Fruit fly (Drosophila melanogaster): Measurements from ENCODE around the gene CG42762.

DNA sequence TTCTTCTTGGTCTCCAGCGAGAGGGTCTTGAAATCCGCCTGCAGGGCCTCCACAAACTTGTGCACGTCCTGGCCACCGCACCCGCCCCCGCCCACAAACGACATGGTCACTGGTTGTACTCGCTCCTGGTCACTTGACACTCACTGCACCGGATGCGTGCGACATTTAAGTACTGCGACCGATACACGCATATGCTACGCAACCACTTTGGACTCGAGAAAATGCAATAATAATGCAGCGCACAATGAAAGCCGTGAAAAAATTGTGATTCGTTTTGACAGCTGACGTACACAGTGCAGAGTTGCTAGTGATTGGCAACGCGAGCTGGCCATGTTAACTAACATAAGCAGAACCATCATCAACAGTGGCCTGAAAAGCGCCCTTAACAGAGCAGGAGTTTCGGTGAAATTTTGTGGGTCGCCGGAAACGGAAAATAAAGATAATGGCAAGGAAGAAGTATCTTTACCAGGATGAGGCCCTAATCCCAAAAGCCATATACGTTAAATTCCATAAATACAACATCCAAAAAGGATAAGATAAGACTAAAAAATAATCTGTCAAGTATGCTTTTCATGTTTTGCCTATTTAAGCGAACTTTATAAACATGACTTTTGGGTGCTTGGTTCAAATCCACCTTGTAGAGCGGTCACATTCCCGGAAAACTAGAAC is 20.0 kb downstream of the CG42762 start, which contains the start of the genes mon2 and CG8673:
- no peak for TF ChIP-seq CG9817 (tag; optimal IDR thresholded peaks at IDR 0.05)
- TF ChIP-seq CG7839 (tag; optimal IDR thresholded peaks at IDR 0.05), result no peak
- no peak for TF ChIP-seq CG16813 (GFP tag; IDR thresholded peaks at IDR 0.05; ENCODE audit: partially characterized antibody)
- TF ChIP-seq cas (GFP tag; IDR thresholded peaks at IDR 0.05), result no peak
- TF ChIP-seq lilli (GFP tag; optimal IDR thresholded peaks at IDR 0.05), result no peak
- no peak for TF ChIP-seq Dp (GFP tag; optimal IDR thresholded peaks at IDR 0.05)
- no peak for TF ChIP-seq Opbp (GFP tag; IDR thresholded peaks at IDR 0.05; ENCODE audit: partially characterized antibody)
- no peak for TF ChIP-seq CG17186 (GFP tag; optimal IDR thresholded peaks at IDR 0.05)
- no peak for TF ChIP-seq fru (optimal IDR thresholded peaks at IDR 0.05)
- no peak for TF ChIP-seq CG14860 (GFP tag; IDR thresholded peaks at IDR 0.05; ENCODE audit: partially characterized antibody)
- TF ChIP-seq h (optimal IDR thresholded peaks at IDR 0.05), result no peak
- no peak for TF ChIP-seq fd96Cb (tag; optimal IDR thresholded peaks at IDR 0.05)
